Worm (Caenorhabditis elegans) whole organism, L3 larva: ENCODE results near the gene cest-8.

ENCODE experiments used
- R02D3.7 ChIP-seq: fragments of 150-350 bp; optimal IDR thresholded peaks from 2 replicates; lab custom pipeline; 2014; ENCODE audit warnings: missing biosample characterization, missing genetic modification characterization
- ZK546.5 ChIP-seq: sonication (generic microtip); optimal IDR thresholded peaks from 2 replicates; lab custom pipeline; 2017; ENCODE audit warnings: missing biosample characterization, missing genetic modification characterization
- aly-2 ChIP-seq: fragments of 150-350 bp; optimal IDR thresholded peaks from 2 replicates; lab custom pipeline; 2014; ENCODE audit warnings: missing biosample characterization, missing genetic modification characterization
- ama-1 ChIP-seq: fragments of 150-350 bp; optimal IDR thresholded peaks from 2 replicates; lab custom pipeline; 2018
- ceh-16 ChIP-seq: sonication (generic microtip); optimal IDR thresholded peaks from 2 replicates; lab custom pipeline; 2017; ENCODE audit warnings: missing biosample characterization, missing genetic modification characterization
- ceh-28 ChIP-seq: fragments of 150-350 bp; optimal IDR thresholded peaks from 2 replicates; lab custom pipeline; 2014; ENCODE audit warnings: missing biosample characterization, missing genetic modification reagents, missing genetic modification characterization
- ceh-82 ChIP-seq: fragments of 150-350 bp; optimal IDR thresholded peaks from 2 replicates; lab custom pipeline; 2014; ENCODE audit warnings: missing biosample characterization, missing genetic modification characterization
- ceh-9 ChIP-seq: sonication (generic microtip); optimal IDR thresholded peaks from 2 replicates; lab custom pipeline; 2018; ENCODE audit warnings: missing biosample characterization, missing genetic modification characterization
- daf-12 ChIP-seq: fragments of 150-350 bp; optimal IDR thresholded peaks from 2 replicates; lab custom pipeline; 2014; ENCODE audit warnings: missing biosample characterization, missing genetic modification reagents, missing genetic modification characterization
- egl-27 ChIP-seq: sonication (generic microtip); optimal IDR thresholded peaks from 4 replicates; lab custom pipeline; 2017; ENCODE audit warnings: missing biosample characterization, missing genetic modification reagents, missing genetic modification characterization
- egl-5 ChIP-seq: fragments of 150-350 bp; optimal IDR thresholded peaks from 2 replicates; lab custom pipeline; 2017; ENCODE audit warnings: missing biosample characterization, missing genetic modification reagents, missing genetic modification characterization, inconsistent platforms
- elt-1 ChIP-seq: fragments of 150-350 bp; optimal IDR thresholded peaks from 2 replicates; lab custom pipeline; 2014; ENCODE audit warnings: missing biosample characterization, missing genetic modification characterization
- elt-2 ChIP-seq: sonication (generic microtip); optimal IDR thresholded peaks from 2 replicates; lab custom pipeline; 2016; ENCODE audit warnings: missing genetic modification reagents, mild to moderate bottlenecking, missing genetic modification characterization, missing compliant biosample characterization
- elt-3 ChIP-seq, 3 experiments: fragments of 150-350 bp in 1 of 3; sonication (generic microtip) in 2 of 3; optimal IDR thresholded peaks; 2 replicates in 2 of 3; 4 replicates in 1 of 3; lab custom pipeline; 2014 to 2017; ENCODE audit warnings: missing biosample characterization in 3 of 3, missing genetic modification characterization in 3 of 3
- eor-1 ChIP-seq, 2 experiments: fragments of 150-350 bp; optimal IDR thresholded peaks; 2 replicates each; lab custom pipeline; 2014 to 2018; ENCODE audit warnings: missing biosample characterization in 2 of 2, missing genetic modification characterization in 2 of 2
- fkh-10 ChIP-seq: sonication (generic microtip); optimal IDR thresholded peaks from 2 replicates; lab custom pipeline; 2017; ENCODE audit warnings: missing biosample characterization, missing genetic modification reagents, missing genetic modification characterization
- fkh-2 ChIP-seq: fragments of 150-350 bp; optimal IDR thresholded peaks from 2 replicates; lab custom pipeline; 2014; ENCODE audit warnings: missing biosample characterization, missing genetic modification reagents, missing genetic modification characterization
- fos-1 ChIP-seq: fragments of 150-350 bp; optimal IDR thresholded peaks from 2 replicates; lab custom pipeline; 2014; ENCODE audit warnings: missing biosample characterization, missing genetic modification characterization
- hmg-11 ChIP-seq: sonication (generic microtip); optimal IDR thresholded peaks from 2 replicates; lab custom pipeline; 2016; ENCODE audit warnings: missing genetic modification characterization, missing compliant biosample characterization
- jun-1 ChIP-seq: fragments of 150-350 bp; optimal IDR thresholded peaks from 2 replicates; lab custom pipeline; 2014; ENCODE audit warnings: missing biosample characterization, missing genetic modification reagents, missing genetic modification characterization
- lin-15B ChIP-seq: fragments of 150-350 bp; optimal IDR thresholded peaks from 2 replicates; lab custom pipeline; 2014; ENCODE audit warnings: missing biosample characterization, missing genetic modification characterization
- lin-39 ChIP-seq: fragments of 150-350 bp; optimal IDR thresholded peaks from 2 replicates; lab custom pipeline; 2018; ENCODE audit warnings: missing biosample characterization, missing genetic modification reagents, missing genetic modification characterization
- lsy-12 ChIP-seq: sonication (generic microtip); optimal IDR thresholded peaks from 2 replicates; lab custom pipeline; 2016; ENCODE audit warnings: mild to moderate bottlenecking, missing genetic modification characterization, missing compliant biosample characterization
- nfya-1 ChIP-seq: sonication (generic microtip); optimal IDR thresholded peaks from 2 replicates; lab custom pipeline; 2017; ENCODE audit warnings: missing genetic modification characterization, mild to moderate bottlenecking, missing compliant biosample characterization, antibody characterized with exemption, moderate library complexity; ENCODE audit not compliant: insufficient read depth
- nhr-11 ChIP-seq: fragments of 150-350 bp; optimal IDR thresholded peaks from 2 replicates; lab custom pipeline; 2014; ENCODE audit warnings: missing biosample characterization, missing genetic modification characterization
- nhr-12 ChIP-seq: fragments of 150-350 bp; optimal IDR thresholded peaks from 2 replicates; lab custom pipeline; 2014; ENCODE audit warnings: missing biosample characterization, missing genetic modification characterization
- nhr-25 ChIP-seq: sonication (generic microtip); optimal IDR thresholded peaks from 2 replicates; lab custom pipeline; 2017; ENCODE audit warnings: missing biosample characterization, missing genetic modification characterization
- nhr-28 ChIP-seq: fragments of 150-350 bp; optimal IDR thresholded peaks from 2 replicates; lab custom pipeline; 2014; ENCODE audit warnings: missing biosample characterization, missing genetic modification characterization
- nhr-67 ChIP-seq: fragments of 150-350 bp; optimal IDR thresholded peaks from 2 replicates; lab custom pipeline; 2014; ENCODE audit warnings: missing biosample characterization, missing genetic modification characterization
- nhr-76 ChIP-seq: fragments of 150-350 bp; sonication (generic microtip); optimal IDR thresholded peaks from 5 replicates; lab custom pipeline; 2014; ENCODE audit warnings: missing biosample characterization, missing genetic modification characterization
- pha-4 ChIP-seq: fragments of 150-350 bp; optimal IDR thresholded peaks from 2 replicates; lab custom pipeline; 2014; ENCODE audit warnings: missing biosample characterization, missing genetic modification reagents, missing genetic modification characterization
- pqm-1 ChIP-seq: fragments of 150-350 bp; optimal IDR thresholded peaks from 2 replicates; lab custom pipeline; 2017; ENCODE audit warnings: missing biosample characterization, missing genetic modification characterization, inconsistent platforms
- snpc-4 ChIP-seq: fragments of 150-350 bp; optimal IDR thresholded peaks from 2 replicates; lab custom pipeline; 2014; ENCODE audit warnings: missing biosample characterization, missing genetic modification characterization
- tbx-2 ChIP-seq: sonication (generic microtip); optimal IDR thresholded peaks from 2 replicates; lab custom pipeline; 2016; ENCODE audit warnings: mild to moderate bottlenecking, missing genetic modification characterization, missing compliant biosample characterization
- unc-62 ChIP-seq: fragments of 150-350 bp; sonication (generic microtip); optimal IDR thresholded peaks from 4 replicates; lab custom pipeline; 2014; ENCODE audit warnings: missing biosample characterization, missing genetic modification reagents, missing genetic modification characterization
- zag-1 ChIP-seq: fragments of 150-350 bp; optimal IDR thresholded peaks from 2 replicates; lab custom pipeline; 2014; ENCODE audit warnings: missing biosample characterization, missing genetic modification characterization
- ztf-11 ChIP-seq: fragments of 150-350 bp; optimal IDR thresholded peaks from 2 replicates; lab custom pipeline; 2014; ENCODE audit warnings: missing biosample characterization, missing genetic modification characterization

The cest-8 gene

DNA sequence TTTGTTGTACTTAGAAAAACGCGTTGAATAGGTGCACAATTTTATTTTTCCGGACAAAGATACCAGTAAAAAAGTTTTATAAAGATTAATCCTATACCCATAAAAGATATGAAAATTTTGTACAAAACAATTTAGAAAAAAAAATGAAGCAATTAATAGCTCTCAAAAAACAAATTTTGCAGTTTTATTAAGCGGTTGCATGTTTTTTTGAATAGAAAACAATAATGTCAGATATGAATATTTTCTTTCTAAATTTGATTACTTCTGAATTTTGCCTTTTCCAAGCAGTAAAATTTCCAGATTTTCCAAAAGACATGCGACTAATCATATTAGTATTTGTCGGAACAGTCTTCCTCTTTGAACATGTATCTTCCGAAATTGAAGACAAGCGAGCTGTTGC is 2.5 kb upstream of the cest-8 start, which contains the start of gene C23H4.8:
Gene C23H4.8, plus strand, starts transcription at position 301 of the 400 bp plus-strand sequence.
- TF ChIP-seq pqm-1 (tag; lab: Kevin White, UChicago) = no peak
- no peak for TF ChIP-seq fkh-2 (tag; lab: Kevin White, UChicago)
- no peak for TF ChIP-seq jun-1 (tag; lab: Kevin White, UChicago)
- no peak for TF ChIP-seq ceh-16 (tag; lab: Kevin White, UChicago)
- no peak for TF ChIP-seq R02D3.7 (tag; lab: Kevin White, UChicago)
- TF ChIP-seq lin-15B = no peak
- no peak for TF ChIP-seq ceh-9 (tag; lab: Kevin White, UChicago)
- TF ChIP-seq nhr-76 (tag; lab: Kevin White, UChicago) = no peak
- no peak for TF ChIP-seq nhr-12 (tag; lab: Kevin White, UChicago)
- TF ChIP-seq ceh-28 = no peak
- no peak for TF ChIP-seq ZK546.5
- TF ChIP-seq egl-27 = no peak
- no peak for TF ChIP-seq zag-1
- TF ChIP-seq lin-39 = no peak
- TF ChIP-seq ama-1 (lab: Kevin White, UChicago) = no peak
- no peak for TF ChIP-seq aly-2 (tag; lab: Kevin White, UChicago)

DNA sequence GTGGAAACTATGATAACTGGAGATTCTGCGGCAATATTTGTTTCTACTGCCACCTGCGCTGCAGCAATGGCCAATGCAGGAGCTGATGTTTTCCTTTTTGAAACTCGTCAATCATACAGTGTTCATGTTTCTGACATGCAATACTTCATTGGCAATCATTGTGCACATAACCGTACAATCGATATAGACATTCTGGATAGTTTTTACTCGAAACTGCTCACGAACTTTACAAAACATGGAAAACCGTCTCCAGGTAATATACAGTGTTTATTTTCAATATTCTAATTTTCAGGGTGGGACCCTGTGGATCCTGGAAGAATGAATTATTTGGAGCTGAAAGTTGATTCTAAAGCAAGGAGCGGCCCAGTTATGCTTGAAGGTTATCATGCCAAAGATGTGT is 2.4 kb downstream of the cest-8 start, which contains the start of gene cest-9.2:
Gene cest-9.2, plus strand, starts transcription at position 301 of the 400 bp plus-strand sequence.
- no peak for TF ChIP-seq ceh-9 (tag; lab: Kevin White, UChicago)
- no peak for TF ChIP-seq nhr-25 (tag; lab: Kevin White, UChicago)
- no peak for TF ChIP-seq tbx-2 (tag; lab: Kevin White, UChicago)

DNA sequence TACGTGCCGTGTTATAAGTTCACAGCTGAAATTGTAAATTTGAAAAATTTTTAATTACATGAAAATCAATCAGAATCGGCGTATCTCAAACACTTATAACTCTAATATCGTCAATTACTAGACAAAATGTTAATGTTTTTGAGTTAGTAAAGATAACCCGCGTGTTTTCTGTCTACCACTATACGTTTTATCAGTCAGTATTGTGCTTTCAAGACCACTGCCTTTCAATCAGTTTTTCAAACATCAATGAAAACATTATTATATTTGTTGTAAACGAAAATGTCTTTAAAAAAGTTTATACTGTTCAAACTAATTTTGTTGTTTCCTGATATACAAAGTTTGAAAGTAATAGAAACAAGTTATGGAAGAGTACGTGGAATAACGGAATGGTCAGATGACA is 3.3 kb downstream of the cest-8 start:
- TF ChIP-seq pqm-1 (tag; lab: Kevin White, UChicago) (peak; percentile 19), elt-2 (peak; percentile 55), pha-4 (tag; lab: Kevin White, UChicago) (peak; percentile 29), eor-1 (tag; optimal IDR thresholded peaks at IDR 0.05; lab: Kevin White, UChicago) (no peak)

DNA sequence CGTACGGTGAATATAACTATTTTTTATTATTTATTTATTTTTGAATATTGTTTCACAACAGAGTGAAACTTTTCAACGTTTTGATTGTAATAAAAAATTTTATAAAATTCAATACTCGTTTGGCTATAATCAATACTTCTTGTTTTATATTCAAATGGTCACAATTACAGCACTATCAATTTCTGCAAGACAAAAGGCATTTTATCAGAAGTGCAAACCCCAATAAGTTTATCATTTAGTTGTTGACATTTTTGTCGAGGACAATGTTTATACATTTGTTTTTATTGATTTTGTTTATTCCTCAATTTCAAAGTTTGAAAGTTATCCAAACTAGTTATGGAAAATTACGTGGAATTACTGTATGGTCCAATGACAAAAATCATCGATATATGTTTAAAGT is 6.5 kb downstream of the cest-8 start, which contains the start of gene cest-9.1:
Gene cest-9.1, plus strand, starts transcription at position 213 of the 400 bp plus-strand sequence.
- TF ChIP-seq eor-1 (tag; optimal IDR thresholded peaks at IDR 0.05; lab: Kevin White, UChicago) (no peak), unc-62 (GFP tag; lab: Kevin White, UChicago) (no peak), nfya-1 (tag; lab: Kevin White, UChicago) (no peak), fkh-2 (tag; lab: Kevin White, UChicago) (no peak), egl-5 (tag; lab: Kevin White, UChicago) (no peak), fos-1 (tag; lab: Kevin White, UChicago) (no peak), elt-2 (peak; percentile 57), elt-3 (tag; optimal IDR thresholded peaks at IDR 0.05; lab: Kevin White, UChicago) (no peak), fkh-10 (no peak), pha-4 (tag; lab: Kevin White, UChicago) (peak; percentile 81), ceh-82 (tag; lab: Kevin White, UChicago) (no peak), ceh-28 (no peak), ceh-16 (tag; lab: Kevin White, UChicago) (no peak), ZK546.5 (no peak)
- TF ChIP-seq, all 47 proteins: peak for 2

DNA sequence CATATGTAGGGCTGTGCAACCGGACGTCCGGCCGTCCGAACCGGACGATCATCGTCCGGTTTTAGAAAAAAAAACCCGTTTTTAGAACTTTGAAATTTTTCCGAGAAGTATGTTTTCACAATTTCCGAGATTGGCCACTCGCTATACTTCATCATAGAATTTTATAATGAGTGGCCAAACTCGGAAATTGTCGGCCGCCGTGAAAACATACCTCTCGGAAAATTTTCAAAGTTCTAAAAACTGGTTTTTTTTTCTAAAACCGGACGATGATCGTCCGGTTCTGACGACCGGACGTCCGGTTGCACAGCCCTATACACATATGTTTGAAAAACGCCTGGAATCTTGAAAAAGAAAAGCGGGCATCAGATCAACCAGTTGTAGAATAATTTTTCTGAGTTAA is 7.7 kb downstream of the cest-8 start:
- TF ChIP-seq nhr-11 (no peak), snpc-4 (no peak), lin-39 (no peak), hmg-11 (no peak), elt-2 (no peak), jun-1 (tag; lab: Kevin White, UChicago) (no peak), egl-5 (tag; lab: Kevin White, UChicago) (no peak), nhr-67 (no peak), lsy-12 (tag; lab: Kevin White, UChicago) (no peak), tbx-2 (tag; lab: Kevin White, UChicago) (no peak), elt-1 (no peak), nfya-1 (tag; lab: Kevin White, UChicago) (no peak), nhr-28 (tag; lab: Kevin White, UChicago) (no peak), ztf-11 (no peak), daf-12 (no peak)
